Worm (Caenorhabditis elegans): ENCODE measurements around the gene vab-15.

Gene vab-15

ce11 chrX:9848214-9848789 lies 1.2 kb downstream of the vab-15 start:
- TF ChIP-seq vab-15 (tag; optimal IDR thresholded peaks at IDR 0.05) (peak; percentile 92), unc-30 (tag; optimal IDR thresholded peaks at IDR 0.05) (no peak), dsc-1 (tag; optimal IDR thresholded peaks at IDR 0.05) (no peak), ceh-82 (tag; optimal IDR thresholded peaks at IDR 0.05) (no peak), egl-27 (tag; optimal IDR thresholded peaks at IDR 0.05) (no peak), C34B4.2 (tag; optimal IDR thresholded peaks at IDR 0.05) (no peak), blmp-1 (tag; optimal IDR thresholded peaks at IDR 0.05) (peak; percentile 45)

- peak; percentile 22 for TF ChIP-seq elt-2 (tag; optimal IDR thresholded peaks at IDR 0.05)
- TF ChIP-seq jun-1 (tag; optimal IDR thresholded peaks at IDR 0.05), result no peak
Observed at ce11 chrX:9850258-9850657, 3.2 kb downstream of the vab-15 start, which contains the start of gene lec-8. TSS of gene lec-8 (plus strand) at chrX:9850571.

- TF ChIP-seq egl-13 (tag; optimal IDR thresholded peaks at IDR 0.05) (no peak), elt-2 (tag; optimal IDR thresholded peaks at IDR 0.05) (peak; percentile 14), unc-130 (tag; optimal IDR thresholded peaks at IDR 0.05) (no peak), nhr-77 (tag; optimal IDR thresholded peaks at IDR 0.05) (peak; percentile 0), C16A3.4 (tag; optimal IDR thresholded peaks at IDR 0.05) (no peak), skn-1 (tag; optimal IDR thresholded peaks at IDR 0.05) (peak; percentile 3), unc-30 (tag; optimal IDR thresholded peaks at IDR 0.05) (no peak), snu-23 (GFP tag; optimal IDR thresholded peaks at IDR 0.05) (no peak), hlh-4 (tag; optimal IDR thresholded peaks at IDR 0.05) (no peak), ceh-8 (GFP tag; optimal IDR thresholded peaks at IDR 0.05) (no peak), fkh-8 (tag; optimal IDR thresholded peaks at IDR 0.05) (no peak), zip-4 (GFP tag; optimal IDR thresholded peaks at IDR 0.05) (no peak), dpl-1 (GFP tag; optimal IDR thresholded peaks at IDR 0.05) (no peak), nhr-76 (tag; optimal IDR thresholded peaks at IDR 0.05) (no peak), efl-1 (optimal IDR thresholded peaks at IDR 0.05) (no peak), efl-1 (GFP tag; optimal IDR thresholded peaks at IDR 0.05 in 1 of 2) (no peak), ets-5 (GFP tag; IDR thresholded peaks at IDR 0.05) (no peak), aha-1 (tag; optimal IDR thresholded peaks at IDR 0.05) (no peak), nhr-11 (tag; optimal IDR thresholded peaks at IDR 0.05) (no peak), fkh-4 (tag; optimal IDR thresholded peaks at IDR 0.05; ENCODE audit: borderline replicate concordance) (no peak), lin-35 (GFP tag; optimal IDR thresholded peaks at IDR 0.05) (no peak), nhr-19 (GFP tag; conservative IDR thresholded peaks at IDR 0.05) (no peak), ztf-11 (tag; optimal IDR thresholded peaks at IDR 0.05) (no peak), lin-15B (tag; optimal IDR thresholded peaks at IDR 0.05) (no peak), mef-2 (tag; optimal IDR thresholded peaks at IDR 0.05) (no peak), nhr-47 (tag; optimal IDR thresholded peaks at IDR 0.05) (no peak), lsy-2 (tag; optimal IDR thresholded peaks at IDR 0.05) (no peak)
Observed at ce11 chrX:9851745-9852330, 4.8 kb downstream of the vab-15 start, which contains the start of gene lec-7. TSS of gene lec-7 (plus strand) at chrX:9852041.

- no peak for TF ChIP-seq grh-1 (GFP tag; IDR thresholded peaks at IDR 0.05)
- no peak for TF ChIP-seq ets-5 (GFP tag; IDR thresholded peaks at IDR 0.05)
- no peak for TF ChIP-seq hpl-2 (GFP tag; optimal IDR thresholded peaks at IDR 0.05)
- no peak for TF ChIP-seq nhr-12 (tag; optimal IDR thresholded peaks at IDR 0.05)
- TF ChIP-seq nhr-90 (tag; optimal IDR thresholded peaks at IDR 0.05; ENCODE audit: poor library complexity), result no peak
- TF ChIP-seq xbp-1 (tag; optimal IDR thresholded peaks at IDR 0.05), result no peak
- no peak for TF ChIP-seq ceh-88 (GFP tag; IDR thresholded peaks at IDR 0.05)
- TF ChIP-seq mab-9 (GFP tag; IDR thresholded peaks at IDR 0.05), result no peak
- TF ChIP-seq ztf-11 (tag; optimal IDR thresholded peaks at IDR 0.05), result no peak
- TF ChIP-seq lin-15B (tag; optimal IDR thresholded peaks at IDR 0.05), result no peak
- no peak for TF ChIP-seq sup-37 (GFP tag; optimal IDR thresholded peaks at IDR 0.05)
- no peak for TF ChIP-seq ceh-8 (GFP tag; optimal IDR thresholded peaks at IDR 0.05)
- TF ChIP-seq lin-35 (GFP tag; optimal IDR thresholded peaks at IDR 0.05), result no peak
- TF ChIP-seq blmp-1 (tag; optimal IDR thresholded peaks at IDR 0.05), result no peak
- TF ChIP-seq nhr-76 (tag; optimal IDR thresholded peaks at IDR 0.05), result no peak
- TF ChIP-seq zag-1 (tag; optimal IDR thresholded peaks at IDR 0.05), result no peak
- TF ChIP-seq hlh-4 (tag; optimal IDR thresholded peaks at IDR 0.05), result no peak
- no peak for TF ChIP-seq lin-39 (tag; optimal IDR thresholded peaks at IDR 0.05)
- TF ChIP-seq rnt-1 (tag; optimal IDR thresholded peaks at IDR 0.05), result no peak
Observed at ce11 chrX:9856618-9857017, 9.5 kb downstream of the vab-15 start, which contains the start of gene R07B1.11. TSS of gene R07B1.11 (plus strand) at chrX:9856918.

All from whole organism, L1 larva.